Worm (Caenorhabditis elegans): ENCODE measurements around the gene mrp-7.
"Not testable (repeated sequence)": the region's sequence is repeated elsewhere in the genome, so short reads cannot be mapped to it uniquely, and the experiment has no call there.

Gene mrp-7

ce11 chrV:19691954-19692353, 17.3 kb downstream of the mrp-7 start:
- TF ChIP-seq tbx-37 (GFP tag; conservative IDR thresholded peaks at IDR 0.05) = no peak

ce11 chrV:19697348-19698172, 22.9 kb downstream of the mrp-7 start, which contains the start of the genes Y43F8C.13 and ani-3:
TSS of gene Y43F8C.13 (minus strand) at chrV:19697398.
TSS of gene ani-3 (plus strand) at chrV:19697732.
- TF ChIP-seq pes-1 (GFP tag; IDR thresholded peaks at IDR 0.05) = no peak
- no peak for TF ChIP-seq hnd-1 (tag; optimal IDR thresholded peaks at IDR 0.05)
- TF ChIP-seq ama-1 (optimal IDR thresholded peaks at IDR 0.05) = no peak
- TF ChIP-seq aly-1 (tag; optimal IDR thresholded peaks at IDR 0.05) = no peak
- TF ChIP-seq ceh-36 (tag; optimal IDR thresholded peaks at IDR 0.05) = no peak
- no peak for TF ChIP-seq ets-7 (tag; optimal IDR thresholded peaks at IDR 0.05)
- no peak for TF ChIP-seq hmg-4 (GFP tag; optimal IDR thresholded peaks at IDR 0.05)

DNA sequence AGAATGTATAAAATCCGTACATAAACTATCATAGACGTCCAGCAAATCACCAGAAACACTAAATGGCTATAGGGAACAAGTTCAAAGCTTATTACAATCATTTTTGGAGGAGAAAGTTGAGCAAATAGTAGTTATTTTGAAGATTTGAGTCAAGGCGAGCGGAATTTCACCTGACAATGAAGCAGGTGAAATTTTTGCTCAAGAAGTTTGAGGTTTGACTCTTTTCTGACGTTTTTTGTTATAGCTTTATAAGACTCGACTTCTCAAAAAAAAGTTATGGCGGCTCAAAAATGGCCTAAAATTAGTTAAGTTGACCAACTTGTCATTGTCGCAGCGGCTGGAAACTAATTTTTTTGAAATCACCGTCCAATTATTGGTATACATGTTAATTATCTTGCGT, 34.2 kb downstream of the mrp-7 start, which contains the start of gene srv-3:
srv-3 (minus strand) TSS at position 101 of the 400 bp plus-strand sequence.
- TF ChIP-seq hmbx-1 (tag; optimal IDR thresholded peaks at IDR 0.05) (no peak), flt-1 (GFP tag; IDR thresholded peaks at IDR 0.05) (no peak), aly-1 (tag; optimal IDR thresholded peaks at IDR 0.05) (no peak), ama-1 (optimal IDR thresholded peaks at IDR 0.05) (no peak), hmg-4 (GFP tag; optimal IDR thresholded peaks at IDR 0.05) (no peak), scrt-1 (GFP tag; IDR thresholded peaks at IDR 0.05) (no peak), tra-4 (tag; optimal IDR thresholded peaks at IDR 0.05) (no peak), tbx-11 (GFP tag; IDR thresholded peaks at IDR 0.05) (no peak), tbx-37 (GFP tag; conservative IDR thresholded peaks at IDR 0.05) (no peak), B0310.2 (tag; optimal IDR thresholded peaks at IDR 0.05) (no peak), hnd-1 (tag; optimal IDR thresholded peaks at IDR 0.05) (no peak), ceh-13 (GFP tag; optimal IDR thresholded peaks at IDR 0.05) (no peak), ceh-36 (tag; optimal IDR thresholded peaks at IDR 0.05) (no peak), pes-1 (GFP tag; IDR thresholded peaks at IDR 0.05) (no peak), ets-7 (tag; optimal IDR thresholded peaks at IDR 0.05) (no peak), F13C5.2 (tag; optimal IDR thresholded peaks at IDR 0.05) (no peak)

- not testable (repeated sequence) for TF ChIP-seq hmg-4 (GFP tag; optimal IDR thresholded peaks at IDR 0.05); flt-1 (GFP tag; IDR thresholded peaks at IDR 0.05); tbx-37 (GFP tag; conservative IDR thresholded peaks at IDR 0.05)
Measured at ce11 chrV:19710514-19710913, 35.9 kb downstream of the mrp-7 start, which contains the start of gene Y43F8C.15. TSS of gene Y43F8C.15 (minus strand) at chrV:19710614.

- TF ChIP-seq tbx-37 (GFP tag; conservative IDR thresholded peaks at IDR 0.05); scrt-1 (GFP tag; IDR thresholded peaks at IDR 0.05); hmbx-1 (tag; optimal IDR thresholded peaks at IDR 0.05): not testable (repeated sequence)
Measured at ce11 chrV:19711646-19712045, 37.0 kb downstream of the mrp-7 start, which contains the start of gene Y43F8C.23. TSS of gene Y43F8C.23 (minus strand) at chrV:19711746.

ce11 chrV:19715419-19715818, 40.8 kb downstream of the mrp-7 start, which contains the start of gene Y43F8C.16:
TSS of gene Y43F8C.16 (minus strand) at chrV:19715519.
- TF ChIP-seq ets-7 (tag; optimal IDR thresholded peaks at IDR 0.05) (no peak), ceh-36 (tag; optimal IDR thresholded peaks at IDR 0.05) (no peak), tbx-37 (GFP tag; conservative IDR thresholded peaks at IDR 0.05) (no peak), hmbx-1 (tag; optimal IDR thresholded peaks at IDR 0.05) (no peak), scrt-1 (GFP tag; IDR thresholded peaks at IDR 0.05) (no peak), ama-1 (optimal IDR thresholded peaks at IDR 0.05) (no peak), sea-1 (GFP tag; conservative IDR thresholded peaks at IDR 0.05) (no peak), B0310.2 (tag; optimal IDR thresholded peaks at IDR 0.05) (no peak), F13C5.2 (tag; optimal IDR thresholded peaks at IDR 0.05) (no peak)

- no peak for TF ChIP-seq sea-1 (GFP tag; conservative IDR thresholded peaks at IDR 0.05)
- TF ChIP-seq hmg-4 (GFP tag; optimal IDR thresholded peaks at IDR 0.05) = no peak
- TF ChIP-seq flt-1 (GFP tag; IDR thresholded peaks at IDR 0.05) = no peak
- TF ChIP-seq hnd-1 (tag; optimal IDR thresholded peaks at IDR 0.05) = no peak
- no peak for TF ChIP-seq B0310.2 (tag; optimal IDR thresholded peaks at IDR 0.05)
- TF ChIP-seq ceh-36 (tag; optimal IDR thresholded peaks at IDR 0.05) = no peak
- no peak for TF ChIP-seq hmbx-1 (tag; optimal IDR thresholded peaks at IDR 0.05)
- no peak for TF ChIP-seq scrt-1 (GFP tag; IDR thresholded peaks at IDR 0.05)
- TF ChIP-seq tra-4 (tag; optimal IDR thresholded peaks at IDR 0.05) = no peak
- TF ChIP-seq ama-1 (optimal IDR thresholded peaks at IDR 0.05) = no peak
- no peak for TF ChIP-seq ceh-13 (GFP tag; optimal IDR thresholded peaks at IDR 0.05)
- no peak for TF ChIP-seq tbx-37 (GFP tag; conservative IDR thresholded peaks at IDR 0.05)
- no peak for TF ChIP-seq aly-1 (tag; optimal IDR thresholded peaks at IDR 0.05)
- TF ChIP-seq tbx-11 (GFP tag; IDR thresholded peaks at IDR 0.05) = no peak
- no peak for TF ChIP-seq pes-1 (GFP tag; IDR thresholded peaks at IDR 0.05)
- no peak for TF ChIP-seq F13C5.2 (tag; optimal IDR thresholded peaks at IDR 0.05)
- TF ChIP-seq ets-7 (tag; optimal IDR thresholded peaks at IDR 0.05) = no peak
Measured at ce11 chrV:19715847-19716246, 41.2 kb downstream of the mrp-7 start, which contains the start of gene Y43F8C.17. TSS of gene Y43F8C.17 (plus strand) at chrV:19716147.

DNA sequence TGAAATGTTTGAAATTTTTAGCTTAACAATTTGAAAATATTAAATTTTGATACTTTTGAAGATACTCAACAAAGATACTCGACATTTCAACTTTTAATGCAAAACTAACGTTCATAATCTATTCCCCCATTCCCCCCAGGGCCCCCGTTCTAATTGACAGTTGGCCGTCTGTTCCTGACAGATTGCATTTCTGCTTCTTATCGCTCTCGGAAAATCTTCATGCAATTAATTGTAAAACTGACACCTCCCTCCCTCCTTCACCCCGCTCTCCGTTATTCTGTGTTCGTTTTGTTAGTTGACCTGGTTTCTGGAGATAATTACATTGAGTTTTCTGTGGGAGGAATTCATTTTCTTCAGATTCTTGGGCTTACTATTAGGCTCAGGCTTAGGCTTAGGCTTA, 43.3 kb downstream of the mrp-7 start:
- TF ChIP-seq ceh-36 (tag; optimal IDR thresholded peaks at IDR 0.05) (no peak), sea-1 (GFP tag; conservative IDR thresholded peaks at IDR 0.05) (no peak), hnd-1 (tag; optimal IDR thresholded peaks at IDR 0.05) (no peak), ceh-13 (GFP tag; optimal IDR thresholded peaks at IDR 0.05) (no peak), F13C5.2 (tag; optimal IDR thresholded peaks at IDR 0.05) (no peak), B0310.2 (tag; optimal IDR thresholded peaks at IDR 0.05) (no peak), hmbx-1 (tag; optimal IDR thresholded peaks at IDR 0.05) (no peak), flt-1 (GFP tag; IDR thresholded peaks at IDR 0.05) (no peak), hmg-4 (GFP tag; optimal IDR thresholded peaks at IDR 0.05) (no peak), ama-1 (optimal IDR thresholded peaks at IDR 0.05) (no peak), ets-7 (tag; optimal IDR thresholded peaks at IDR 0.05) (no peak)

Measured in whole organism, early embryonic.